Fruit fly (Drosophila melanogaster) whole organism, prepupa: ENCODE measurements around the gene ACXB.

ENCODE experiments used
- CG10631 ChIP-seq: fragments of 200-800 bp; sonication (Bioruptor generic); optimal IDR thresholded peaks from 2 replicates; lab custom pipeline; 2016; ENCODE audit warnings: missing biosample characterization, missing genetic modification characterization
- CG10669 ChIP-seq: fragments of 200-800 bp; sonication (Bioruptor generic); optimal IDR thresholded peaks from 3 replicates; lab custom pipeline; 2018; ENCODE audit warnings: missing biosample characterization, mild to moderate bottlenecking, missing genetic modification characterization, moderate library complexity
- CG11294 ChIP-seq: fragments of 200-800 bp; sonication (Bioruptor generic); IDR thresholded peaks from 2 replicates; pipeline ENCODE4 v1.3.6; 2022; ENCODE audit warnings: missing biosample characterization, missing genetic modification characterization
- CG11762 ChIP-seq: fragments of 200-800 bp; sonication (Bioruptor generic); optimal IDR thresholded peaks from 3 replicates; lab custom pipeline; 2016; ENCODE audit warnings: missing biosample characterization, missing genetic modification characterization; ENCODE audit not compliant: insufficient read depth
- CG11902 ChIP-seq: fragments of 200-800 bp; sonication (Bioruptor generic); optimal IDR thresholded peaks from 3 replicates; lab custom pipeline; 2016; ENCODE audit warnings: missing biosample characterization, missing genetic modification characterization
- CG15336 ChIP-seq: fragments of 200-800 bp; sonication (Bioruptor generic); IDR thresholded peaks from 2 replicates; pipeline ENCODE4 v1.3.6; 2022; ENCODE audit warnings: missing biosample characterization, missing genetic modification characterization
- CG1621 ChIP-seq: fragments of 200-800 bp; sonication (Bioruptor generic); optimal IDR thresholded peaks from 3 replicates; lab custom pipeline; 2018; ENCODE audit warnings: missing biosample characterization, mild to moderate bottlenecking, missing genetic modification characterization
- CG16779 ChIP-seq: fragments of 200-800 bp; sonication (Bioruptor generic); optimal IDR thresholded peaks from 3 replicates; lab custom pipeline; 2017; ENCODE audit warnings: missing biosample characterization, mild to moderate bottlenecking, missing genetic modification characterization
- CG31627 ChIP-seq: fragments of 200-800 bp; sonication (Bioruptor generic); optimal IDR thresholded peaks from 3 replicates; lab custom pipeline; 2016; ENCODE audit warnings: missing biosample characterization, missing genetic modification characterization
- CG32006 ChIP-seq: fragments of 200-800 bp; sonication (Bioruptor generic); optimal IDR thresholded peaks from 3 replicates; lab custom pipeline; 2017; ENCODE audit warnings: missing biosample characterization, mild to moderate bottlenecking, missing genetic modification characterization
- CG34406 ChIP-seq: fragments of 200-800 bp; sonication (Bioruptor generic); optimal IDR thresholded peaks from 3 replicates; lab custom pipeline; 2016; ENCODE audit warnings: missing biosample characterization, missing genetic modification characterization
- CG6163 ChIP-seq: fragments of 200-800 bp; sonication (Bioruptor generic); IDR thresholded peaks from 3 replicates; pipeline ENCODE4 v1.3.6; 2022; ENCODE audit warnings: missing biosample characterization, missing genetic modification characterization
- CG8119 ChIP-seq: fragments of 200-800 bp; sonication (Bioruptor generic); IDR thresholded peaks from 3 replicates; pipeline ENCODE4 v1.3.6; 2022; ENCODE audit warnings: missing biosample characterization, missing genetic modification characterization
- CG8632 ChIP-seq: fragments of 200-800 bp; sonication (Bioruptor generic); optimal IDR thresholded peaks from 3 replicates; lab custom pipeline; 2016; ENCODE audit warnings: missing biosample characterization, missing genetic modification characterization
- CG9139 ChIP-seq: fragments of 200-800 bp; sonication (Bioruptor generic); optimal IDR thresholded peaks from 3 replicates; lab custom pipeline; 2017; ENCODE audit warnings: missing biosample characterization, mild to moderate bottlenecking, missing genetic modification characterization
- Ets21C ChIP-seq: fragments of 200-800 bp; sonication (Bioruptor generic); optimal IDR thresholded peaks from 3 replicates; lab custom pipeline; 2016; ENCODE audit warnings: missing biosample characterization, missing genetic modification characterization
- Ets96B ChIP-seq: fragments of 200-800 bp; optimal IDR thresholded peaks from 2 replicates; lab custom pipeline; 2019; ENCODE audit warnings: missing biosample characterization, mild to moderate bottlenecking, missing genetic modification characterization, moderate library complexity
- Hr38 ChIP-seq: sonication (Bioruptor generic); optimal IDR thresholded peaks from 2 replicates; lab custom pipeline; 2016; ENCODE audit warnings: missing biosample characterization, missing genetic modification characterization
- Met ChIP-seq: fragments of 200-800 bp; sonication (Bioruptor generic); optimal IDR thresholded peaks from 3 replicates; lab custom pipeline; 2016; ENCODE audit warnings: missing biosample characterization, missing genetic modification characterization
- Sox102F ChIP-seq: fragments of 200-800 bp; sonication (Bioruptor generic); optimal IDR thresholded peaks from 2 replicates; lab custom pipeline; 2016; ENCODE audit warnings: missing biosample characterization, mild to moderate bottlenecking, missing genetic modification characterization
- esn ChIP-seq: fragments of 200-800 bp; sonication (Bioruptor generic); optimal IDR thresholded peaks from 2 replicates; lab custom pipeline; 2016; ENCODE audit warnings: missing biosample characterization, mild to moderate bottlenecking, missing genetic modification characterization, moderate library complexity
- fd85E ChIP-seq: fragments of 200-800 bp; sonication (Bioruptor generic); optimal IDR thresholded peaks from 3 replicates; lab custom pipeline; 2016; ENCODE audit warnings: missing biosample characterization, missing genetic modification characterization
- net ChIP-seq: fragments of 200-800 bp; sonication (Bioruptor generic); optimal IDR thresholded peaks from 3 replicates; lab custom pipeline; 2016; ENCODE audit warnings: missing biosample characterization, missing genetic modification characterization
- pdm3 ChIP-seq: fragments of 200-800 bp; sonication (Bioruptor generic); optimal IDR thresholded peaks from 3 replicates; lab custom pipeline; 2016; ENCODE audit warnings: missing biosample characterization, missing genetic modification characterization
- ss ChIP-seq, 2 experiments: fragments of 200-800 bp; sonication (Bioruptor generic); optimal IDR thresholded peaks; 2 replicates in 1 of 2; 3 replicates in 1 of 2; lab custom pipeline; 2017 to 2018; ENCODE audit warnings: mild to moderate bottlenecking in 2 of 2, missing biosample characterization in 2 of 2, missing genetic modification characterization in 2 of 2, moderate library complexity in 1 of 2
- topi ChIP-seq: fragments of 200-800 bp; sonication (Bioruptor generic); optimal IDR thresholded peaks from 3 replicates; lab custom pipeline; 2016; ENCODE audit warnings: missing biosample characterization, missing genetic modification characterization

The ACXB gene

DNA sequence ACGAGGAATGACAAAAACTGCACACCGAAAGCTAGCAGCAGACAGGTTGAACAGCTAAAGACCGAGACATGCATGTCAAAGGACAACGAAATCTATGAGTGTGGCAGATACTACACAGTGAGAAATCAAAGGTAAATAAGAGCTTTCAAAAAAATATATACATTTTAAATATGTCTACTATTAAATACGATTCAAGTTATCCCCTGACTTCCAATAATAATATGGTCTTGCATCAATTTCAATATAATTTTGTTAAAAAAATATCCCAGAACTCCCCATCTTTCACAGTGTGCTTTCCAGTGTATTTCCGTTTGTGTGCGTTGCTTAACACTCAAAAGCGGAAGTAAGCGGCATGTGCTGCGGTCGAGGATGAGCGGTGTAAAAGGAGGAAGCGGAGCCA lies 16.4 kb downstream of the ACXB start (continued):
- no peak for TF ChIP-seq topi (GFP tag; lab: Kevin White, UChicago)

dm6 chr2L:12950682-12951081 lies 34.1 kb downstream of the ACXB start:
- TF ChIP-seq CG34406 = no peak
- TF ChIP-seq, all 60 proteins: peak for 0

DNA sequence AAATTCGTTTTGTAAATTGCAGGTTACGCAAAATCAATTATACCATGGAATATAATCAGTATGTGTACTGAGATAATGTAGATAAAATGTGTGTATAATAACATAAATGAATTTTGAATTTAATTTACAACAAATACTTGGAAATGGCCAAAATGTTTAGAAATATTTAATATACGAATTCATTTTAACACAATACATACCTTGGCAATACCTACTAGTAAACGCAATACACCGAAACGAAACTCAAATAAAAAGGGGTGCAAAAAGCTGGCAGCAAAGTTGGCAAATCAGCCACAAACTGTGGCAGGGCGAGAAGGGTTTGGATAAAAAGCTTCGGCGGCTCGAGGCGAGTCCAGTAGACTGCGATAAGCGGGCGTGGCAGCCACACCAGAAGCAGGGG lies 49.7 kb downstream of the ACXB start, which contains the start of gene CG16800:
Gene CG16800 (plus strand): TSS at position 301 of the 400 bp plus-strand sequence.
- no peak for TF ChIP-seq CG10669 (GFP tag; lab: Kevin White, UChicago)
- no peak for TF ChIP-seq CG8632
- no peak for TF ChIP-seq pdm3 (GFP tag; lab: Kevin White, UChicago)
- TF ChIP-seq CG31627 = no peak
- TF ChIP-seq CG1621 (tag; lab: Kevin White, UChicago) = no peak
- no peak for TF ChIP-seq CG8119 (GFP tag; lab: Robert Waterston, UW)

- TF ChIP-seq CG15336 (no peak), Ets21C (GFP tag; lab: Kevin White, UChicago) (no peak), CG16779 (no peak), Ets96B (tag; lab: Kevin White, UChicago) (no peak), ss (GFP tag; optimal IDR thresholded peaks at IDR 0.05; lab: Kevin White, UChicago) (no peak), Hr38 (GFP tag; lab: Kevin White, UChicago) (no peak), fd85E (GFP tag; lab: Kevin White, UChicago) (no peak), CG31627 (no peak), CG11902 (GFP tag; lab: Kevin White, UChicago) (no peak), CG6163 (GFP tag; lab: Robert Waterston, UW) (no peak), Sox102F (GFP tag; lab: Kevin White, UChicago) (no peak), esn (GFP tag; lab: Kevin White, UChicago) (no peak), CG11294 (GFP tag; lab: Robert Waterston, UW) (no peak), Met (GFP tag; lab: Kevin White, UChicago) (no peak), CG11762 (GFP tag; lab: Kevin White, UChicago) (no peak), net (GFP tag; lab: Kevin White, UChicago) (no peak), CG9139 (GFP tag; lab: Kevin White, UChicago) (no peak), CG32006 (GFP tag; lab: Kevin White, UChicago) (no peak), CG10631 (no peak)
Observed at dm6 chr2L:12969569-12969968, 53.0 kb downstream of the ACXB start.
